Fruit fly (Drosophila melanogaster) whole organism, prepupa: Measurements from ENCODE around the gene Prosbeta2.

ENCODE experiments used
- Blimp-1 ChIP-seq: fragments of 200-800 bp; sonication (Bioruptor generic); optimal IDR thresholded peaks from 3 replicates; lab custom pipeline; 2017; ENCODE audit warnings: missing biosample characterization, missing genetic modification characterization, mild to moderate bottlenecking, moderate library complexity, missing genetic modification reagents
- CG10631 ChIP-seq: fragments of 200-800 bp; sonication (Bioruptor generic); optimal IDR thresholded peaks from 2 replicates; lab custom pipeline; 2016; ENCODE audit warnings: missing biosample characterization, missing genetic modification characterization
- CG11902 ChIP-seq: fragments of 200-800 bp; sonication (Bioruptor generic); optimal IDR thresholded peaks from 3 replicates; lab custom pipeline; 2016; ENCODE audit warnings: missing biosample characterization, missing genetic modification characterization
- CG1621 ChIP-seq: fragments of 200-800 bp; sonication (Bioruptor generic); optimal IDR thresholded peaks from 3 replicates; lab custom pipeline; 2018; ENCODE audit warnings: missing biosample characterization, mild to moderate bottlenecking, missing genetic modification characterization
- CG16779 ChIP-seq: fragments of 200-800 bp; sonication (Bioruptor generic); optimal IDR thresholded peaks from 3 replicates; lab custom pipeline; 2017; ENCODE audit warnings: missing biosample characterization, mild to moderate bottlenecking, missing genetic modification characterization
- CG3032 ChIP-seq: fragments of 200-800 bp; optimal IDR thresholded peaks from 2 replicates; lab custom pipeline; 2019; ENCODE audit warnings: missing biosample characterization, mild to moderate bottlenecking, missing genetic modification characterization, moderate library complexity
- CG32006 ChIP-seq: fragments of 200-800 bp; sonication (Bioruptor generic); optimal IDR thresholded peaks from 3 replicates; lab custom pipeline; 2017; ENCODE audit warnings: missing biosample characterization, mild to moderate bottlenecking, missing genetic modification characterization
- CG34406 ChIP-seq: fragments of 200-800 bp; sonication (Bioruptor generic); optimal IDR thresholded peaks from 3 replicates; lab custom pipeline; 2016; ENCODE audit warnings: missing biosample characterization, missing genetic modification characterization
- CG3919 ChIP-seq: fragments of 200-800 bp; sonication (Bioruptor generic); optimal IDR thresholded peaks from 3 replicates; lab custom pipeline; 2016; ENCODE audit warnings: missing biosample characterization, missing genetic modification characterization
- CG6276 ChIP-seq: fragments of 200-800 bp; sonication (Bioruptor generic); optimal IDR thresholded peaks from 2 replicates; lab custom pipeline; 2017; ENCODE audit warnings: missing biosample characterization, mild to moderate bottlenecking, missing genetic modification characterization
- CG6792 ChIP-seq: fragments of 200-800 bp; sonication (Bioruptor generic); optimal IDR thresholded peaks from 3 replicates; lab custom pipeline; 2016; ENCODE audit warnings: missing biosample characterization, missing genetic modification characterization
- CG6808 ChIP-seq: fragments of 200-800 bp; sonication (Bioruptor generic); optimal IDR thresholded peaks from 3 replicates; lab custom pipeline; 2017; ENCODE audit warnings: missing biosample characterization, missing genetic modification characterization, mild to moderate bottlenecking, moderate library complexity, missing genetic modification reagents
- CG8319 ChIP-seq: fragments of 200-800 bp; sonication (Bioruptor generic); optimal IDR thresholded peaks from 3 replicates; lab custom pipeline; 2016; ENCODE audit warnings: missing biosample characterization, missing genetic modification characterization
- Eip78C ChIP-seq: fragments of 200-800 bp; sonication (Bioruptor generic); peaks from one replicate; lab custom pipeline; 2016; ENCODE audit warnings: missing biosample characterization, missing genetic modification characterization
- Ets21C ChIP-seq: fragments of 200-800 bp; sonication (Bioruptor generic); optimal IDR thresholded peaks from 3 replicates; lab custom pipeline; 2016; ENCODE audit warnings: missing biosample characterization, missing genetic modification characterization
- Gug ChIP-seq: fragments of 200-800 bp; sonication (Bioruptor generic); IDR thresholded peaks from 2 replicates; pipeline ENCODE4 v1.3.6; 2022; ENCODE audit warnings: missing biosample characterization, missing genetic modification characterization
- Hr4 ChIP-seq: fragments of 200-800 bp; sonication (Bioruptor generic); optimal IDR thresholded peaks from 3 replicates; lab custom pipeline; 2016; ENCODE audit warnings: missing biosample characterization, missing genetic modification characterization
- Lpt ChIP-seq: fragments of 200-800 bp; sonication (Bioruptor generic); optimal IDR thresholded peaks from 3 replicates; lab custom pipeline; 2016; ENCODE audit warnings: missing biosample characterization, missing genetic modification characterization
- OdsH ChIP-seq: fragments of 200-800 bp; sonication (Bioruptor generic); optimal IDR thresholded peaks from 3 replicates; lab custom pipeline; 2016; ENCODE audit warnings: missing biosample characterization, missing genetic modification characterization
- Smox ChIP-seq: fragments of 200-800 bp; sonication (Bioruptor generic); optimal IDR thresholded peaks from 3 replicates; lab custom pipeline; 2016; ENCODE audit warnings: missing biosample characterization, missing genetic modification characterization
- Sox102F ChIP-seq: fragments of 200-800 bp; sonication (Bioruptor generic); optimal IDR thresholded peaks from 2 replicates; lab custom pipeline; 2016; ENCODE audit warnings: missing biosample characterization, mild to moderate bottlenecking, missing genetic modification characterization
- cyc ChIP-seq: fragments of 200-800 bp; sonication (Bioruptor generic); optimal IDR thresholded peaks from 3 replicates; lab custom pipeline; 2016; ENCODE audit warnings: missing biosample characterization, missing genetic modification characterization
- dsx ChIP-seq: fragments of 200-800 bp; optimal IDR thresholded peaks from 3 replicates; lab custom pipeline; 2019; ENCODE audit warnings: missing biosample characterization, mild to moderate bottlenecking, missing genetic modification characterization, moderate library complexity; ENCODE audit not compliant: poor library complexity, severe bottlenecking
- esn ChIP-seq: fragments of 200-800 bp; sonication (Bioruptor generic); optimal IDR thresholded peaks from 2 replicates; lab custom pipeline; 2016; ENCODE audit warnings: missing biosample characterization, mild to moderate bottlenecking, missing genetic modification characterization, moderate library complexity
- fd59A ChIP-seq: fragments of 200-800 bp; sonication (Bioruptor generic); optimal IDR thresholded peaks from 2 replicates; lab custom pipeline; 2017; ENCODE audit warnings: missing biosample characterization, mild to moderate bottlenecking, missing genetic modification characterization, missing genetic modification reagents
- fkh ChIP-seq: fragments of 200-800 bp; sonication (Bioruptor generic); optimal IDR thresholded peaks from 3 replicates; lab custom pipeline; 2017; ENCODE audit warnings: missing biosample characterization, mild to moderate bottlenecking, missing genetic modification characterization, moderate library complexity
- lz ChIP-seq: fragments of 200-800 bp; sonication (Bioruptor generic); optimal IDR thresholded peaks from 3 replicates; lab custom pipeline; 2016; ENCODE audit warnings: missing biosample characterization, missing genetic modification characterization
- ss ChIP-seq, 2 experiments: fragments of 200-800 bp; sonication (Bioruptor generic); optimal IDR thresholded peaks; 2 replicates in 1 of 2; 3 replicates in 1 of 2; lab custom pipeline; 2017 to 2018; ENCODE audit warnings: mild to moderate bottlenecking in 2 of 2, missing biosample characterization in 2 of 2, missing genetic modification characterization in 2 of 2, moderate library complexity in 1 of 2
- svp ChIP-seq: fragments of 200-800 bp; sonication (Bioruptor generic); peaks from one replicate; lab custom pipeline; 2016; ENCODE audit warnings: missing biosample characterization, missing genetic modification characterization

Gene Prosbeta2

DNA sequence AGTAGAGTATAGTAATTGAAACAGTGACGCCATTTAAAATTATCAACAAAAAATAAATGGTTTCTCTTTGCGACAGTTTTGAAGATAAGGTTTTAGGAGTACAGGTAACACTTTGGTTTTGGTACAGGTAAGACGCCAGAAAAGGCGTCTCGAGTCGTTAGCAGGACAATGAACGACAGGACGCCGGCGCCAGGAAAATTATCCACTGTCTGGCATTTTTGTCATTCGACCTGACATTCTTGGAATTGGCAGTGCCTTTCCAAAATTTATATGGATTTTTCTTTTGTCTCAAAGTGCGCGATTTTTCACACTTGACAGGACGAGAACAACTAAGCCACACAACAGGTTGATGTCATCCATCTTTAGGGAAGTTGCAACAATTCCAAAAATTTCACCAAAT is 34.9 kb upstream of the Prosbeta2 start:
- TF ChIP-seq svp (GFP tag; lab: Kevin White, UChicago) (no peak), CG6808 (GFP tag; lab: Kevin White, UChicago) (no peak), ss (GFP tag; optimal IDR thresholded peaks at IDR 0.05; lab: Kevin White, UChicago) (no peak), CG32006 (GFP tag; lab: Kevin White, UChicago) (no peak)

DNA sequence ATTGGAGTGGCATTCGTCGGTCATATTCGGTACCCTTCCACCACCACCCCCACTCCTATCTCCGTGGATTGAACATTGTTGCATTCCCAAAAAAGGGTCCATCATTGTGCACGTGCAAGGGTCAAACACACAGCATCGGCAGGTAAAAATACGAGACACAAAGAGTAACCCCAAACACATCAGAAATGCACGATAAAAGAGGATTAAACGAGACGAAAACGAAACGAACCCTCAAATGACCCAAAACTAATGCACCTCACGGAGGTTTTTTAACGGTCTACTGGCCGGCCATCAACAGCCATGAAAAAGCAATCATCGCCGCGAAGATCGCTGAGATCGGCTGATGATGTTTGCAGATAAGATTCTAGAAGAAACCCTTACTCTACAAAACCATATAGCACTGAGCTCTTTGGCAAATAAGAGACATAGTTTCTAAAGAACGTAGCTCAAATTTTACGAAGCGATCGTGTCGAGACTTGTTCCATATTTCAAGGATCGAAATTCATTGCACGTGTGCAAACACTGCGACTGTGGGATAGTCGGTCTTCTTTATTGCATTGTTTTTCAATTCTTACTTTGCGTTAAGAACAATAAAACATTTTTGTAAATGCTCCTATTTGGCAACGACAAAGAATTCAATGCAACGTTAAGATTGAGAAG is 33.4 kb upstream of the Prosbeta2 start:
- TF ChIP-seq Smox = no peak
- no peak for TF ChIP-seq OdsH (GFP tag; lab: Kevin White, UChicago)
- no peak for TF ChIP-seq Ets21C (GFP tag; lab: Kevin White, UChicago)
- TF ChIP-seq svp (GFP tag; lab: Kevin White, UChicago) = peak; percentile 1

DNA sequence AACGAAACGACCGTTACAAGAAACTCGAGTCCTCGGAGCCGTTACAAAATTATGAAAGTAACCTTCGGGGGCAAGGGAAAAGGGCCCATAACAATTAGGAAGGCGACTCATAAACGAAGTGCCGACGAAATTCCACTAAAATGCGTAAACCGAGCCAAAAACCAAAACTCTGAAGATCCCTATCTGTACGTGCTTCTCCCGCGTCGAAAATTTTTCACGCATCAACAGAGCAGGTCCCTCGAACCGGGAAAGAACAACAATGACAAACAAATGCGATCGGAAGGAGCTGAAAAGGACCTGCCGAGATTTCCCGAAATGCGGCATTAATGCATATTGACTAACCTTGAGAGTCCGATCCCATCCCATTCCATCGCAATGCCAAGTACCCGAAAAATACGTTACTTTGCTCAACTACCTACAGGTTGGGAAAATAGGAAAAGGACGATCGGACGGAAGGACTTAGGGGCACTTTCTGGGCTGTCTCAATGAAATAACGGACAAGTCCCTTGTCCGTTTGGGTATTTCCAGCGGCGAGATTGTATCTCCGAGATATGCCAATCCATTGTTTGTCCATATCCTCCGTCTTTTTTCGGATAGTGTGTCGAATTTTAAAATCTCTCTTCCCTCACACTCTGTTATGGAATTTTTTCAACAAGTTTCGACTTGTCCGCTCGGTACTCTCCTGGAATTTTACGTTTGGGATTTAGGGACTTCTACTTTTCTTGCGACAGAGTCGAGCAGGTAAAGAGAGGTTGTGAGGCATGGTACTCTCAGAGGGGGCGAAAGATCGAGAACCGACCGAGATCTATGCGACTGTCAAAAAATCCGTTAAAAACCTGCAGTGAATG is 31.8 kb upstream of the Prosbeta2 start:
- no peak for TF ChIP-seq CG8319 (GFP tag; lab: Kevin White, UChicago)
- no peak for TF ChIP-seq CG11902
- TF ChIP-seq cyc (GFP tag; lab: Kevin White, UChicago) = no peak
- no peak for TF ChIP-seq CG1621
- no peak for TF ChIP-seq fkh (GFP tag; lab: Kevin White, UChicago)
- no peak for TF ChIP-seq CG34406 (GFP tag; lab: Kevin White, UChicago)
- no peak for TF ChIP-seq Eip78C
- no peak for TF ChIP-seq Lpt
- no peak for TF ChIP-seq CG6276 (GFP tag; lab: Kevin White, UChicago)
- TF ChIP-seq CG6808 (GFP tag; lab: Kevin White, UChicago) = no peak
- no peak for TF ChIP-seq CG6792 (GFP tag; lab: Kevin White, UChicago)
- no peak for TF ChIP-seq lz (GFP tag; lab: Kevin White, UChicago)
- TF ChIP-seq Hr4 (GFP tag; lab: Kevin White, UChicago) = no peak

DNA sequence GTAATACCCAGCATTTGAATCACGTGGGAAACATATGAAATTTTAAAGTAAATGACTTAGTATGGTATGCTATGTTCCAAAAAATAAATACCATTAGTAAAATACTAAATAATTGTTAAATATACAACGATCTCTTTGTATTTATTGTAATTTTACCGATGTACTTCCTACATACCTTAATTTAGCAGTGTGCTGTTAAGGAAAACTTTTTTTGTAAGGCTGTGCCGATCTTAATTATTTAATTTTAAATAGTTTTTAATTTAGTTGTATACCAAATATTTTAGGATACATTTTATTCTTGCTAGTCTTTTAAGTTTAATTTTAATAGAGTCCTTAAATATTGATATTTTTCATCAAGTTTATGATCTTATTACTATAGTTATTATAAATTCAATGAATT is 31.2 kb upstream of the Prosbeta2 start:
- TF ChIP-seq Gug (GFP tag; lab: Robert Waterston, UW) = no peak
- TF ChIP-seq Blimp-1 (GFP tag; lab: Kevin White, UChicago) = no peak
- TF ChIP-seq esn (GFP tag; lab: Kevin White, UChicago) = no peak
- peak; percentile 28 for TF ChIP-seq svp (GFP tag; lab: Kevin White, UChicago)
- no peak for TF ChIP-seq CG16779
- TF ChIP-seq Hr4 (GFP tag; lab: Kevin White, UChicago) = no peak
- no peak for TF ChIP-seq CG10631 (GFP tag; lab: Kevin White, UChicago)

DNA sequence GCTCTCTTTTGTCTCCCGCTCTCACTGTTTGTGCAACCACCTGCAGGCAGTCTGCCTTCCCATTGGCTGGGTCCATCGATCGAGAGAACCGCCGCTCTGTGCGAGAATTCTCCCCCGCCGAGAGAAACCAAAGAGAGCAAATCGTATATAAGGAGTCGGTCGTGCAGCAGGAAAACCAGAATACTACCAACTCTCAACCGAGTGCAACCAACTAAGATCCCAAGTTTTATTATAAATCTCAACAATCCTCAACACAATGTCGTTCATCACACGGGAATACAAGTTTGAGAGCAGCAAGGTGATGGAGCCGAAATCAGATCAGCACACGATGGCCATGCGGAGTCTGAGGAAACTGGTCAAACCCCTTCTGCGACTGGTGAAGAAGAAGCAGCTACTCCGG is 30.6 kb upstream of the Prosbeta2 start, which contains the start of gene Tom:
Tom (plus strand) TSS at position 174 of the 400 bp plus-strand sequence.
- peak in 1 of 2 experiments; percentile 37 for TF ChIP-seq ss (GFP tag; optimal IDR thresholded peaks at IDR 0.05; lab: Kevin White, UChicago)
- TF ChIP-seq Blimp-1 (GFP tag; lab: Kevin White, UChicago) = no peak
- TF ChIP-seq fd59A = no peak
- no peak for TF ChIP-seq Ets21C (GFP tag; lab: Kevin White, UChicago)
- no peak for TF ChIP-seq CG3919 (GFP tag; lab: Kevin White, UChicago)
- no peak for TF ChIP-seq lz (GFP tag; lab: Kevin White, UChicago)
- TF ChIP-seq Sox102F (GFP tag; lab: Kevin White, UChicago) = peak; percentile 38
- TF ChIP-seq dsx (GFP tag; lab: Kevin White, UChicago) = peak; percentile 80
- TF ChIP-seq CG3032 (tag; lab: Kevin White, UChicago) = no peak
